Worm (Caenorhabditis elegans) whole organism, L1 larva: Measurements from ENCODE around the gene F20C5.7.
"Not testable (repeated sequence)": the region's sequence is repeated elsewhere in the genome, so short reads cannot be mapped to it uniquely, and the experiment has no call there.

Experiments
- F16B12.6 ChIP-seq: fragments of 150-350 bp; optimal IDR thresholded peaks from 2 replicates; lab custom pipeline; 2014; ENCODE audit warnings: missing biosample characterization, missing genetic modification characterization
- nhr-11 ChIP-seq: fragments of 150-350 bp; optimal IDR thresholded peaks from 2 replicates; lab custom pipeline; 2014; ENCODE audit warnings: missing biosample characterization, missing genetic modification characterization
- nhr-237 ChIP-seq: fragments of 150-350 bp; optimal IDR thresholded peaks from 2 replicates; lab custom pipeline; 2014; ENCODE audit warnings: missing biosample characterization, missing genetic modification characterization
- nhr-77 ChIP-seq: fragments of 150-350 bp; optimal IDR thresholded peaks from 2 replicates; lab custom pipeline; 2014; ENCODE audit warnings: missing biosample characterization, missing genetic modification characterization
- unc-62 ChIP-seq: fragments of 150-350 bp; optimal IDR thresholded peaks from 2 replicates; lab custom pipeline; 2014; ENCODE audit warnings: missing biosample characterization, missing genetic modification reagents, missing genetic modification characterization

DNA sequence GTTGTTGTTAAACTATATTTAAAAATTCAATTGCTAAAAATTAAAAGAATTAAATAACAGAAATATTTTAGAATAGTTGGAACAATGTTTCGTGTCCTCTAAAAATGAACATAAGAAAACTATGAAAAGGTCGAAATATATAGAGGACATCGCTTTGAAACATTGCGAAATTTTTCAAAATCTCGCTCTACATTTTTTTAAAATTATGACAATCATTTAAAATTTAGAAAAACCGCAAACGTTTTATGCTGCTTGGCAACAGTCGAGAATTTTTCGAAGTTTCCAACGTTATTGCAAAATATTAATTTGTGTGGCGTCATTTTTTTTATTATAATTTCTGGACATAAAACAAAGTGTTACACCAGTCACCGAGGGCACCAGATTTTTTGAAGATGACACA lies 30.5 kb downstream of the F20C5.7 start, which contains the start of the genes parg-2 and ipla-5:
- not testable (repeated sequence) for TF ChIP-seq nhr-237; unc-62; F16B12.6 (tag; lab: Kevin White, UChicago); nhr-77 (tag; lab: Kevin White, UChicago); nhr-11 (tag; lab: Kevin White, UChicago)
